Worm (Caenorhabditis elegans) whole organism, late embryonic: ENCODE results near the gene col-72.

Experiments used
- F13H6.1 ChIP-seq: sonication (generic microtip); optimal IDR thresholded peaks from 2 replicates; lab custom pipeline; 2016; ENCODE audit warnings: missing genetic modification characterization, missing compliant biosample characterization
- Y22D7AL.16 ChIP-seq: sonication (generic microtip); optimal IDR thresholded peaks from 2 replicates; lab custom pipeline; 2016; ENCODE audit warnings: missing genetic modification characterization, missing compliant biosample characterization
- ama-1 ChIP-seq: fragments of 150-350 bp; optimal IDR thresholded peaks from 2 replicates; lab custom pipeline; 2014
- gmeb-2 ChIP-seq: sonication (generic microtip); optimal IDR thresholded peaks from 2 replicates; lab custom pipeline; 2016; ENCODE audit warnings: missing genetic modification characterization, inconsistent platforms, missing compliant biosample characterization
- hlh-13 ChIP-seq: fragments of 200-800 bp; sonication (Bioruptor generic); optimal IDR thresholded peaks from 2 replicates; lab custom pipeline; 2018; ENCODE audit warnings: mild to moderate bottlenecking, missing genetic modification characterization, missing compliant biosample characterization
- hlh-6 ChIP-seq: sonication (generic microtip); optimal IDR thresholded peaks from 2 replicates; lab custom pipeline; 2016; ENCODE audit warnings: missing genotype, missing genetic modification characterization, missing compliant biosample characterization
- unc-42 ChIP-seq: sonication (generic microtip); optimal IDR thresholded peaks from 2 replicates; lab custom pipeline; 2016; ENCODE audit warnings: missing genotype, missing genetic modification characterization, missing compliant biosample characterization

- TF ChIP-seq F13H6.1 (tag; lab: Kevin White, UChicago) (no peak), gmeb-2 (tag; lab: Kevin White, UChicago) (no peak), ama-1 (lab: Kevin White, UChicago) (no peak), hlh-13 (GFP tag; lab: Kevin White, UChicago) (no peak), Y22D7AL.16 (tag; lab: Kevin White, UChicago) (no peak), unc-42 (no peak), hlh-6 (tag; lab: Kevin White, UChicago) (no peak)
These were observed 47.5 kb downstream of the col-72 start for ce11 chrII:3476536-3476935.
